Worm (Caenorhabditis elegans) whole organism, L1 larva: ENCODE data around the gene F14F9.8.
A peak's percentile ranks its signal among the peaks of the same experiment; 100 is the strongest.

ENCODE experiments used
- C16A3.4 ChIP-seq: fragments of 150-350 bp; optimal IDR thresholded peaks from 2 replicates; lab custom pipeline; 2014; ENCODE audit warnings: missing biosample characterization, missing genetic modification characterization
- aha-1 ChIP-seq: fragments of 150-350 bp; optimal IDR thresholded peaks from 2 replicates; lab custom pipeline; 2014; ENCODE audit warnings: missing biosample characterization, missing genetic modification characterization
- aly-2 ChIP-seq: fragments of 150-350 bp; optimal IDR thresholded peaks from 2 replicates; lab custom pipeline; 2014; ENCODE audit warnings: missing biosample characterization, missing genetic modification characterization
- blmp-1 ChIP-seq: fragments of 150-350 bp; optimal IDR thresholded peaks from 2 replicates; lab custom pipeline; 2014; ENCODE audit warnings: missing biosample characterization, missing genetic modification characterization
- ces-1 ChIP-seq: fragments of 150-350 bp; optimal IDR thresholded peaks from 2 replicates; lab custom pipeline; 2014; ENCODE audit warnings: missing biosample characterization, missing genetic modification reagents, missing genetic modification characterization
- dpl-1 ChIP-seq, 3 experiments: fragments of 150-350 bp in 2 of 3; sonication (generic microtip) in 1 of 3; optimal IDR thresholded peaks; 2 replicates each; lab custom pipeline; 2014 to 2017; ENCODE audit warnings: missing biosample characterization in 3 of 3, missing genetic modification characterization in 3 of 3, missing genetic modification reagents in 3 of 3
- efl-1 ChIP-seq, 4 experiments: fragments of 150-350 bp; optimal IDR thresholded peaks in 3 of 4; peaks in 1 of 4; 1 replicate in 1 of 4; 2 replicates in 3 of 4; lab custom pipeline; 2014; ENCODE audit warnings: missing biosample characterization in 2 of 4, missing genetic modification characterization in 2 of 4, missing genetic modification reagents in 2 of 4
- efl-3 ChIP-seq: fragments of 200-800 bp; sonication (Bioruptor generic); optimal IDR thresholded peaks from 2 replicates; lab custom pipeline; 2018; ENCODE audit warnings: mild to moderate bottlenecking, missing genetic modification characterization, missing compliant biosample characterization
- elt-2 ChIP-seq: sonication (generic microtip); optimal IDR thresholded peaks from 2 replicates; lab custom pipeline; 2016; ENCODE audit warnings: missing genetic modification characterization, mild to moderate bottlenecking, inconsistent platforms, missing compliant biosample characterization, missing genetic modification reagents
- fkh-10 ChIP-seq: sonication (generic microtip); optimal IDR thresholded peaks from 2 replicates; lab custom pipeline; 2017; ENCODE audit warnings: missing biosample characterization, missing genetic modification reagents, missing genetic modification characterization
- fkh-4 ChIP-seq: sonication (generic microtip); optimal IDR thresholded peaks from 2 replicates; lab custom pipeline; 2016; ENCODE audit warnings: missing compliant biosample characterization, missing genetic modification characterization, borderline replicate concordance
- hlh-17 ChIP-seq: fragments of 200-800 bp; sonication (Bioruptor generic); optimal IDR thresholded peaks from 2 replicates; lab custom pipeline; 2018; ENCODE audit warnings: missing genetic modification characterization, mild to moderate bottlenecking, missing compliant biosample characterization, moderate library complexity, borderline replicate concordance
- lin-35 ChIP-seq, 2 experiments: fragments of 150-350 bp; optimal IDR thresholded peaks; 2 replicates each; lab custom pipeline; 2014; ENCODE audit warnings: missing biosample characterization in 2 of 2, missing genetic modification characterization in 2 of 2, missing genetic modification reagents in 2 of 2
- lsy-2 ChIP-seq, 2 experiments: fragments of 150-350 bp; optimal IDR thresholded peaks; 2 replicates each; lab custom pipeline; 2014; ENCODE audit warnings: missing biosample characterization in 2 of 2, missing genetic modification characterization in 2 of 2
- mab-9 ChIP-seq: fragments of 200-800 bp; sonication (Bioruptor generic); IDR thresholded peaks from 2 replicates; pipeline ENCODE4 v1.3.6; 2022; ENCODE audit warnings: missing genetic modification reagents, missing genetic modification characterization, missing compliant biosample characterization
- mdl-1 ChIP-seq, 2 experiments: fragments of 150-350 bp; optimal IDR thresholded peaks; 2 replicates each; lab custom pipeline; 2014 to 2017; ENCODE audit warnings: missing biosample characterization in 2 of 2, missing genetic modification characterization in 2 of 2, inconsistent platforms in 1 of 2
- mep-1 ChIP-seq: fragments of 150-350 bp; optimal IDR thresholded peaks from 2 replicates; lab custom pipeline; 2014; ENCODE audit warnings: missing biosample characterization, missing genetic modification characterization
- nhr-11 ChIP-seq: fragments of 150-350 bp; optimal IDR thresholded peaks from 2 replicates; lab custom pipeline; 2014; ENCODE audit warnings: missing biosample characterization, missing genetic modification characterization
- nhr-20 ChIP-seq: sonication (generic microtip); optimal IDR thresholded peaks from 2 replicates; lab custom pipeline; 2016; ENCODE audit warnings: mild to moderate bottlenecking, missing genetic modification characterization, missing compliant biosample characterization
- nhr-237 ChIP-seq: fragments of 150-350 bp; optimal IDR thresholded peaks from 2 replicates; lab custom pipeline; 2014; ENCODE audit warnings: missing biosample characterization, missing genetic modification characterization
- nhr-28 ChIP-seq: fragments of 150-350 bp; optimal IDR thresholded peaks from 2 replicates; lab custom pipeline; 2014; ENCODE audit warnings: missing biosample characterization, missing genetic modification characterization
- nhr-47 ChIP-seq: sonication (generic microtip); optimal IDR thresholded peaks from 2 replicates; lab custom pipeline; 2016; ENCODE audit warnings: mild to moderate bottlenecking, missing genetic modification characterization, moderate library complexity, missing compliant biosample characterization
- nhr-71 ChIP-seq: sonication (generic microtip); optimal IDR thresholded peaks from 2 replicates; lab custom pipeline; 2016; ENCODE audit warnings: mild to moderate bottlenecking, missing genetic modification characterization, moderate library complexity, missing compliant biosample characterization
- nhr-77 ChIP-seq: fragments of 150-350 bp; optimal IDR thresholded peaks from 2 replicates; lab custom pipeline; 2014; ENCODE audit warnings: missing biosample characterization, missing genetic modification characterization
- nhr-85 ChIP-seq: sonication (generic microtip); peaks from one replicate; lab custom pipeline; 2016; ENCODE audit warnings: missing genetic modification characterization, inconsistent platforms, missing compliant biosample characterization
- pag-3 ChIP-seq: sonication (generic microtip); optimal IDR thresholded peaks from 2 replicates; lab custom pipeline; 2017; ENCODE audit warnings: missing genetic modification characterization, mild to moderate bottlenecking, missing compliant biosample characterization, antibody characterized with exemption, borderline replicate concordance; ENCODE audit not compliant: insufficient read depth
- pqm-1 ChIP-seq: sonication (generic microtip); optimal IDR thresholded peaks from 3 replicates; lab custom pipeline; 2017; ENCODE audit warnings: missing biosample characterization, missing genetic modification characterization
- rnt-1 ChIP-seq: sonication (generic microtip); optimal IDR thresholded peaks from 2 replicates; lab custom pipeline; 2016; ENCODE audit warnings: mild to moderate bottlenecking, missing genetic modification characterization, moderate library complexity, missing compliant biosample characterization
- skn-1 ChIP-seq: fragments of 150-350 bp; optimal IDR thresholded peaks from 2 replicates; lab custom pipeline; 2014; ENCODE audit warnings: missing biosample characterization, missing genetic modification characterization
- sox-4 ChIP-seq: sonication (generic microtip); optimal IDR thresholded peaks from 2 replicates; lab custom pipeline; 2016; ENCODE audit warnings: missing genetic modification characterization, missing compliant biosample characterization
- sptf-1 ChIP-seq: fragments of 150-350 bp; optimal IDR thresholded peaks from 2 replicates; lab custom pipeline; 2014; ENCODE audit warnings: missing biosample characterization, missing genetic modification characterization
- swsn-7 ChIP-seq: sonication (generic microtip); optimal IDR thresholded peaks from 2 replicates; lab custom pipeline; 2016; ENCODE audit warnings: missing genetic modification characterization, missing compliant biosample characterization
- unc-98 ChIP-seq: fragments of 200-800 bp; sonication (Bioruptor generic); IDR thresholded peaks from 2 replicates; pipeline ENCODE4 v1.3.6; 2022; ENCODE audit warnings: missing genetic modification characterization, missing compliant biosample characterization
- vab-15 ChIP-seq: sonication (generic microtip); optimal IDR thresholded peaks from 2 replicates; lab custom pipeline; 2017; ENCODE audit warnings: missing genotype, mild to moderate bottlenecking, missing genetic modification characterization, missing compliant biosample characterization
- zip-4 ChIP-seq: fragments of 200-800 bp; sonication (Bioruptor generic); optimal IDR thresholded peaks from 2 replicates; lab custom pipeline; 2018; ENCODE audit warnings: mild to moderate bottlenecking, missing genetic modification characterization, moderate library complexity, missing compliant biosample characterization
- ztf-11 ChIP-seq, 2 experiments: sonication (generic microtip); optimal IDR thresholded peaks; 2 replicates each; lab custom pipeline; 2016 to 2017; ENCODE audit warnings: missing genetic modification characterization in 2 of 2, missing biosample characterization in 1 of 2, missing compliant biosample characterization in 1 of 2
- ztf-4 ChIP-seq: fragments of 150-350 bp; optimal IDR thresholded peaks from 2 replicates; lab custom pipeline; 2014; ENCODE audit warnings: missing biosample characterization, missing genetic modification characterization

F14F9.8 gene

ce11 chrV:5157660-5158059, 27.5 kb downstream of the F14F9.8 start, which contains the start of gene srx-39:
Gene srx-39, minus strand, starts transcription at chrV:5157760.
- TF ChIP-seq zip-4 (GFP tag; lab: Kevin White, UChicago): no peak
- no peak for TF ChIP-seq efl-1 (optimal IDR thresholded peaks at IDR 0.05; lab: Kevin White, UChicago)
- TF ChIP-seq efl-1 (GFP tag; optimal IDR thresholded peaks at IDR 0.05 in 1 of 2; lab: Kevin White, UChicago): peak in 1 of 2 experiments; percentile 12

DNA sequence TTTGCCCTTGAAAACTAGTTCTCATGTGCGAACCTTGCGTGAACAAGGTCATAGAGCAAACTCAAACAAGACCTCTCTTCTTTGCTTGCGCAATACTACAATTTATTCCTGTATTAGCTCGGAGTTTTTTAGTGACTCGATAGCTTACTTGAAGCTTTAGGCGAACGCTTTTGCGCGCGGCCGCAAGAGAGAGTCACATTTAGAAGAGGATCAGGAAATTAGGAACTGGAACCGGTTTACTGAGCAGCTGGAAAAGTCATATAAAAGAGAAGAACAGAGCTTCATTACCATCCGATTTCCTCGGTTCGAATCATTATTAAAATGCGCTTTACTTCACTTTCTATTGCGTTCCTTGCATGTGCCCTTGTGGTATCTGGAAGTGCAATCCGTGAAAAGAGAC, 28.2 kb downstream of the F14F9.8 start, which contains the start of gene abu-15:
abu-15 (plus strand) TSS at position 301 of the 400 bp plus-strand sequence.
- no peak for TF ChIP-seq swsn-7 (tag; lab: Kevin White, UChicago)
- TF ChIP-seq aly-2 (tag; lab: Kevin White, UChicago): no peak
- no peak for TF ChIP-seq ztf-11 (tag; optimal IDR thresholded peaks at IDR 0.05; lab: Kevin White, UChicago)
- TF ChIP-seq nhr-11: no peak
- TF ChIP-seq skn-1: no peak
- TF ChIP-seq ztf-4 (tag; lab: Kevin White, UChicago): no peak
- TF ChIP-seq vab-15: no peak

ce11 chrV:5161792-5162191, 31.7 kb downstream of the F14F9.8 start, which contains the start of gene abu-6:
Gene abu-6, minus strand, starts transcription at chrV:5161892.
- no peak for TF ChIP-seq blmp-1 (tag; lab: Kevin White, UChicago)
- no peak for TF ChIP-seq zip-4 (GFP tag; lab: Kevin White, UChicago)
- TF ChIP-seq pqm-1 (tag; lab: Kevin White, UChicago): no peak
- TF ChIP-seq fkh-10: no peak
- no peak for TF ChIP-seq ztf-4 (tag; lab: Kevin White, UChicago)
- no peak for TF ChIP-seq ces-1 (GFP tag; lab: Kevin White, UChicago)
- no peak for TF ChIP-seq nhr-85 (tag; lab: Kevin White, UChicago)
- no peak for TF ChIP-seq dpl-1 (GFP tag; optimal IDR thresholded peaks at IDR 0.05; lab: Kevin White, UChicago)
- TF ChIP-seq swsn-7 (tag; lab: Kevin White, UChicago): no peak
- TF ChIP-seq efl-3 (GFP tag; lab: Kevin White, UChicago): no peak

ce11 chrV:5164682-5165081, 34.6 kb downstream of the F14F9.8 start, which contains the start of gene abu-7:
Gene abu-7, minus strand, starts transcription at chrV:5164782.
- TF ChIP-seq efl-3 (GFP tag; lab: Kevin White, UChicago): no peak
- no peak for TF ChIP-seq fkh-10
- TF ChIP-seq pag-3 (tag; lab: Kevin White, UChicago): no peak
- TF ChIP-seq ces-1 (GFP tag; lab: Kevin White, UChicago): no peak
- no peak for TF ChIP-seq rnt-1 (tag; lab: Kevin White, UChicago)
- TF ChIP-seq C16A3.4 (tag; lab: Kevin White, UChicago): no peak
- TF ChIP-seq aha-1: no peak
- no peak for TF ChIP-seq blmp-1 (tag; lab: Kevin White, UChicago)
- no peak for TF ChIP-seq hlh-17
- no peak for TF ChIP-seq zip-4 (GFP tag; lab: Kevin White, UChicago)

DNA sequence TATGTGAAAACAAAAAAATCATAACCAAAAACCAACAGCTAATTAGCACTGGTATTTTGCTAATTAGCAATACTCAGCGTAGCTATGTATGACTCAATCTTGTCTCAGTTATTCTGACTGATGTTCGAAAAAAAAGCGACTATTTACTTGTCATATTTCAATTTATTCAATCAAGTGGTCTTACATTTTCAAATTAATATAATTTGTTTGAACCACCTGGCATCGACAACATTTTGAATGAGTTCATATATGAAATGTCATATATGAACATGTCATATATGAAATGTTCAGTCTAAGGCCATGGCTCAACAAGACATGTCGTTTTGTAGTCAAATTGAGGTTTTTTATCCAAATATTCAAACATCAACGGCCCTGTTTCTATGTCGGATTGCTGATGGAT, 35.3 kb downstream of the F14F9.8 start, which contains the start of gene srw-140:
srw-140 (plus strand) TSS at position 301 of the 400 bp plus-strand sequence.
- no peak for TF ChIP-seq nhr-77 (tag; lab: Kevin White, UChicago)
- no peak for TF ChIP-seq efl-1 (optimal IDR thresholded peaks at IDR 0.05; lab: Kevin White, UChicago)
- peak in 1 of 2 experiments; percentile 70 for TF ChIP-seq efl-1 (GFP tag; optimal IDR thresholded peaks at IDR 0.05 in 1 of 2; lab: Kevin White, UChicago)
- TF ChIP-seq, all 84 proteins: peak for 1

ce11 chrV:5169586-5169985, 39.5 kb downstream of the F14F9.8 start, which contains the start of gene srt-64:
Gene srt-64, minus strand, starts transcription at chrV:5169686.
- no peak for TF ChIP-seq sox-4 (tag; lab: Kevin White, UChicago)
- no peak for TF ChIP-seq nhr-237 (tag; lab: Kevin White, UChicago)
- TF ChIP-seq nhr-28: no peak
- TF ChIP-seq lsy-2 (tag; optimal IDR thresholded peaks at IDR 0.05; lab: Kevin White, UChicago): no peak
- TF ChIP-seq mep-1: no peak
- TF ChIP-seq hlh-17: no peak
- no peak for TF ChIP-seq nhr-47
- TF ChIP-seq lin-35 (GFP tag; optimal IDR thresholded peaks at IDR 0.05; lab: Kevin White, UChicago): no peak
- TF ChIP-seq mab-9 (GFP tag; lab: Robert Waterston, UW): no peak
- TF ChIP-seq swsn-7 (tag; lab: Kevin White, UChicago): no peak
- no peak for TF ChIP-seq skn-1
- TF ChIP-seq blmp-1 (tag; lab: Kevin White, UChicago): no peak
- no peak for TF ChIP-seq nhr-20 (tag; lab: Kevin White, UChicago)
- TF ChIP-seq elt-2: no peak
- TF ChIP-seq aly-2 (tag; lab: Kevin White, UChicago): no peak
- TF ChIP-seq fkh-4: no peak
- TF ChIP-seq mdl-1 (tag; optimal IDR thresholded peaks at IDR 0.05; lab: Kevin White, UChicago): no peak
- no peak for TF ChIP-seq nhr-71 (tag; lab: Kevin White, UChicago)
- TF ChIP-seq sptf-1: no peak
- no peak for TF ChIP-seq unc-98
